Fruit fly (Drosophila melanogaster) whole organism, pupa: ENCODE results near the gene bon.

Source experiments
- CG10348 ChIP-seq: fragments of 200-800 bp; sonication (Bioruptor generic); IDR thresholded peaks from 2 replicates; pipeline ENCODE4 v1.3.6; 2022; ENCODE audit warnings: missing biosample characterization, missing genetic modification characterization
- CG12605 ChIP-seq: fragments of 200-800 bp; sonication (Bioruptor generic); IDR thresholded peaks from 2 replicates; pipeline ENCODE4 v1.3.6; 2022; ENCODE audit warnings: missing biosample characterization, missing genetic modification characterization
- CG13204 ChIP-seq: fragments of 200-800 bp; sonication (Bioruptor generic); optimal IDR thresholded peaks from 2 replicates; lab custom pipeline; 2018; ENCODE audit warnings: missing biosample characterization, mild to moderate bottlenecking, missing genetic modification characterization, moderate library complexity
- CG14655 ChIP-seq: fragments of 200-800 bp; sonication (Bioruptor generic); optimal IDR thresholded peaks from 3 replicates; lab custom pipeline; 2017; ENCODE audit warnings: mild to moderate bottlenecking, missing biosample characterization, missing genetic modification reagents, missing genetic modification characterization
- CG15710 ChIP-seq: fragments of 200-800 bp; sonication (Bioruptor generic); optimal IDR thresholded peaks from 2 replicates; lab custom pipeline; 2018; ENCODE audit warnings: missing biosample characterization, mild to moderate bottlenecking, missing genetic modification characterization, moderate library complexity
- CG17806 ChIP-seq: fragments of 200-800 bp; sonication (Bioruptor generic); optimal IDR thresholded peaks from 2 replicates; lab custom pipeline; 2018; ENCODE audit warnings: missing biosample characterization, mild to moderate bottlenecking, missing genetic modification characterization, moderate library complexity
- CG32121 ChIP-seq: fragments of 200-800 bp; sonication (Bioruptor generic); IDR thresholded peaks from 2 replicates; pipeline ENCODE4 v1.3.6; 2022; ENCODE audit warnings: missing biosample characterization, missing genetic modification characterization
- CG34367 ChIP-seq: fragments of 200-800 bp; sonication (Bioruptor generic); optimal IDR thresholded peaks from 2 replicates; lab custom pipeline; 2018; ENCODE audit warnings: missing biosample characterization, mild to moderate bottlenecking, missing genetic modification characterization
- CG4496 ChIP-seq: fragments of 200-800 bp; sonication (Bioruptor generic); IDR thresholded peaks from 3 replicates; pipeline ENCODE4 v1.3.6; 2022; ENCODE audit warnings: missing biosample characterization, missing genetic modification characterization
- CG8159 ChIP-seq: fragments of 200-800 bp; sonication (Bioruptor generic); optimal IDR thresholded peaks from 3 replicates; lab custom pipeline; 2018; ENCODE audit warnings: missing biosample characterization, mild to moderate bottlenecking, missing genetic modification characterization, moderate library complexity
- CG8301 ChIP-seq: fragments of 200-800 bp; sonication (Bioruptor generic); optimal IDR thresholded peaks from 2 replicates; lab custom pipeline; 2018; ENCODE audit warnings: missing biosample characterization, mild to moderate bottlenecking, missing genetic modification characterization
- CG9948 ChIP-seq: fragments of 200-800 bp; sonication (Bioruptor generic); optimal IDR thresholded peaks from 2 replicates; lab custom pipeline; 2018; ENCODE audit warnings: missing biosample characterization, mild to moderate bottlenecking, missing genetic modification characterization, moderate library complexity
- D1 ChIP-seq: fragments of 200-800 bp; sonication (Bioruptor generic); optimal IDR thresholded peaks from 2 replicates; lab custom pipeline; 2018; ENCODE audit warnings: missing biosample characterization, mild to moderate bottlenecking, missing genetic modification characterization, moderate library complexity
- EcR ChIP-seq: fragments of 200-800 bp; sonication (Bioruptor generic); optimal IDR thresholded peaks from 3 replicates; lab custom pipeline; 2019; ENCODE audit warnings: missing biosample characterization, missing genetic modification characterization, mild to moderate bottlenecking, moderate library complexity, missing genetic modification reagents
- Ets98B ChIP-seq: fragments of 200-800 bp; sonication (Bioruptor generic); IDR thresholded peaks from 2 replicates; pipeline ENCODE4 v1.3.6; 2022; ENCODE audit warnings: missing biosample characterization, missing genetic modification characterization
- Pif1A ChIP-seq: fragments of 200-800 bp; sonication (Bioruptor generic); optimal IDR thresholded peaks from 3 replicates; lab custom pipeline; 2016; ENCODE audit warnings: missing biosample characterization, missing genetic modification characterization
- Pif1B ChIP-seq: fragments of 200-800 bp; sonication (Bioruptor generic); optimal IDR thresholded peaks from 3 replicates; lab custom pipeline; 2016; ENCODE audit warnings: missing biosample characterization, missing genetic modification characterization
- Snoo ChIP-seq: fragments of 200-800 bp; sonication (Bioruptor generic); optimal IDR thresholded peaks from 3 replicates; lab custom pipeline; 2017; ENCODE audit warnings: missing biosample characterization, mild to moderate bottlenecking, missing genetic modification characterization, inconsistent platforms
- fd96Ca ChIP-seq: fragments of 200-800 bp; sonication (Bioruptor generic); IDR thresholded peaks from 3 replicates; pipeline ENCODE4 v1.3.6; 2022; ENCODE audit warnings: missing biosample characterization, missing genetic modification characterization
- gl ChIP-seq: fragments of 200-800 bp; sonication (Bioruptor generic); optimal IDR thresholded peaks from 2 replicates; lab custom pipeline; 2018; ENCODE audit warnings: missing biosample characterization, mild to moderate bottlenecking, missing genetic modification characterization
- rn ChIP-seq: fragments of 200-800 bp; sonication (Bioruptor generic); IDR thresholded peaks from 2 replicates; pipeline ENCODE4 v1.3.6; 2022; ENCODE audit warnings: missing biosample characterization, missing genetic modification characterization

bon gene

dm6 chr3R:20592517-20593462 is at the start of gene bon, which contains the start of gene Pus1:
Gene bon (plus strand): TSS chr3R:20593139.
Gene Pus1 (minus strand): TSS chr3R:20592671.
- TF ChIP-seq CG4496 (GFP tag; lab: Robert Waterston, UW) (peak; percentile 20; the same call in 1 of the 3 replicates), CG13204 (no peak), EcR (GFP tag; lab: Kevin White, UChicago) (peak; percentile 2)

- no peak for TF ChIP-seq Ets98B (GFP tag; lab: Robert Waterston, UW)
- no peak for TF ChIP-seq CG13204
- no peak for TF ChIP-seq CG34367 (tag; lab: Kevin White, UChicago)
- no peak for TF ChIP-seq EcR (GFP tag; lab: Kevin White, UChicago)
- no peak for TF ChIP-seq CG15710 (tag; lab: Kevin White, UChicago)
- TF ChIP-seq CG12605 (GFP tag; lab: Robert Waterston, UW), result no peak
- TF ChIP-seq rn (GFP tag; lab: Robert Waterston, UW), result no peak
- no peak for TF ChIP-seq fd96Ca (GFP tag; lab: Robert Waterston, UW)
- TF ChIP-seq gl, result no peak
- TF ChIP-seq CG14655, result no peak
- no peak for TF ChIP-seq Pif1A (GFP tag; lab: Kevin White, UChicago)
- TF ChIP-seq Snoo (tag; lab: Kevin White, UChicago), result no peak
- no peak for TF ChIP-seq CG4496 (GFP tag; lab: Robert Waterston, UW)
- TF ChIP-seq CG9948, result no peak
- no peak for TF ChIP-seq CG10348 (GFP tag; lab: Robert Waterston, UW)
- TF ChIP-seq, all 21 proteins: peak for 0
Measured at dm6 chr3R:20543220-20543619, 49.7 kb upstream of the bon start.

DNA sequence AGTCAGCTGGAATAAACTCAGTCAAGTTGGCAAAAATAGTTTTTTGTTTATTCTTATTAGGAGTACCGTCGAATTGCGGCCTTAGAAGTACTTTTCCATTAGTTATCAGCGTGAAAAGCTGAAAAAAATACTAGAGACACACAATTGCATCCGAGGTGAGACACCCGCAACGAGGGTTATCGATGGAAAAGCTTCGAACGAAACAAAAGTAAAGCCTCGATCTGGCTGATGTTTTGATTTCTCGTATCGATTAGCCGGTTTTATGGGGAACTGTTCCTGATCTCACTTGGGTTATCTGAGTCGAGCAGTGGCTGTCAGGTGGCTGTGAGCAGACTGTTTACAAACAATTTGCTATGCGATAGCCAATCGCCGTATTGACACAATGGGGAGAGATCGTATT is 49.2 kb upstream of the bon start:
- TF ChIP-seq Snoo (tag; lab: Kevin White, UChicago), result no peak
- TF ChIP-seq, all 21 proteins: peak for 0

DNA sequence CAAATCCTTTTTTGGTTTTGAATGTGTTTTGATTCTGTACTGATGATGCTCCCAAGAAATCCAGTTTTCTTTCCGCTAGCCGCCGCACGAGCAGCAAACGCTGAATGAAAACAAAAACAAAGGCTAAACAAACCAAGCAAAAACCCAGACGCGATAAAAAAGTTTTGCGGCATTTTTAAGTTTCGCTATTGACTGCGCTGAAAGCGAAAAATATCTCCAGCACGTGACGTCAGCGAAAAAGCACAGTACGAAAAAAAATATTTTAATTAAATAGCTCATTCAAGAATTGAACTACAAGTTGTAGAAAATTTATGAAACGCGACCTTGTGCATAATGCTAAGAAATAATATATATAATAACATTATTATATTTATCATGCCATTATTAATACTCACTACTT is 48.0 kb upstream of the bon start:
- TF ChIP-seq Pif1B (GFP tag; lab: Kevin White, UChicago) (no peak), CG10348 (GFP tag; lab: Robert Waterston, UW) (no peak), CG14655 (no peak), EcR (GFP tag; lab: Kevin White, UChicago) (no peak)

DNA sequence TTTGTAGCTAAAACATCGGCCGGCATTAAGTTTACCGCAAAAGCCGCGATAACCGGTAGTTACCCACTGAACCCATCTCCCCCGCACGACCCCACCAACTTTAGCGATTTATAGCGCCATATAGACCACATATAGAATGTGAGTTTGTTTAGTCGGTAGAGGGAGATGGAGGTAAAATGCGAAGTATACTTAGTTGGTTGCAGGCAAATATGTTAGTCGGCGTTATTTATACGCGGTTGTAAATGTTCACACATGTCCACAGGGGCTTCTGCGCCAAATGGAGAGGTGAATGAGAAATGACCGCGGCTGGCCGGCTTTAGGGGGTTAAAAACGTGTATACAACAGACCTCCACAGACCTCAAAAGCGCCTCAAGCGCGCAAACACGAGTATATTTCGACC is 47.3 kb upstream of the bon start:
- TF ChIP-seq CG14655 (no peak), CG10348 (GFP tag; lab: Robert Waterston, UW) (no peak), CG13204 (no peak), CG32121 (GFP tag; lab: Robert Waterston, UW) (peak; percentile 26; the same call in 1 of the 2 replicates), CG12605 (GFP tag; lab: Robert Waterston, UW) (0 out of 2 replicates have a peak, but pooled peaks have one; percentile 28), rn (GFP tag; lab: Robert Waterston, UW) (no peak), fd96Ca (GFP tag; lab: Robert Waterston, UW) (peak; percentile 23; the same call in 1 of the 3 replicates), D1 (no peak), CG9948 (no peak), CG4496 (GFP tag; lab: Robert Waterston, UW) (0 out of 3 replicates have a peak, but pooled peaks have one; percentile 40), Pif1A (GFP tag; lab: Kevin White, UChicago) (no peak), Snoo (tag; lab: Kevin White, UChicago) (no peak), EcR (GFP tag; lab: Kevin White, UChicago) (no peak), CG8159 (no peak), Ets98B (GFP tag; lab: Robert Waterston, UW) (peak; percentile 45; the same call in 1 of the 2 replicates), CG17806 (no peak), gl (no peak), Pif1B (GFP tag; lab: Kevin White, UChicago) (no peak), CG15710 (tag; lab: Kevin White, UChicago) (no peak), CG34367 (tag; lab: Kevin White, UChicago) (no peak)

DNA sequence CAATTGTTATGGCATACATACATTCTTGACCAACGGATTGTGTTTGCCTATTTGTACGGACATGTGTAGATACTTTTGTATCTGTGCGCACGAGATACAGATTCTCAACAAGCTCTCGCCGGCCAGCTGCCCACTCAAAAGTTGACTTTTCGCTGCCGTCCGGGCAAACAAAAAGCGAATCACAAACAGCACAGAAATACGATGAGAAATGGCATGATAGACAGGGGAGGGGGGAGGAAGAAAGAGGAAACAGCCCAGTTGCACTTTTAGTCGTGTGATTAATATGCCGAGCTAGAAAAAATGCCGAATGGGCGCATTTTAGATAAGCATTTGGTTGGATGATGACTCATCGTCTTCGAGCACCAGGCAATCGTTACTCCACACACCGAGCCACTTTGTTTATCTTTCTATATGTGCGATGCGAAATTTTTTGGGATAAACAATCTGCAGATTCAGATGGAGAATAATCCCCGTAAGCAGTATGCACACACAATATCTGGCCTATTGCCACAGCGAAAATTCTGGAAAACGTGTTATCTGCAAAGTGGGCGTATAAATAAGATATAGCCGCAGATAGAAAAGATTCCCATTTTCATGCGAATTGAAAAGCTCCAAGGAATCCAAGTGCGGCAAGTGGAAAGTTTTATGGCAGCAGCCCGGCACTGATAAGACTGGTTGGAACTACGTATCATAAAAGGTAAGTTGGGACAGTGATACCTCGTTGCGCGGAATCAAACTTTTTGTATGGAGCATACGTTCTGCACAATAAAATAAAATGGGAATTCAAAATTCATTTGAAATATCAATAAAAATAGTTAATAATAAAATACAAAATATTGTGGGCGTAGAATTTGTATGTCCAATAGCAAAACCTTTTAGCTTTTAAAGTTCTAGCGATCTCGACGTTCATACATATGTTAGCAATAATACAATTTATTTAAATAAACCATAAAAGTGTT is 46.0 kb upstream of the bon start:
- TF ChIP-seq CG4496 (GFP tag; lab: Robert Waterston, UW), result 0 out of 3 replicates have a peak, but pooled peaks have one; percentile 6
- TF ChIP-seq CG15710 (tag; lab: Kevin White, UChicago), result no peak
- no peak for TF ChIP-seq CG32121 (GFP tag; lab: Robert Waterston, UW)
- no peak for TF ChIP-seq CG12605 (GFP tag; lab: Robert Waterston, UW)
- TF ChIP-seq Pif1A (GFP tag; lab: Kevin White, UChicago), result peak; percentile 17
- TF ChIP-seq fd96Ca (GFP tag; lab: Robert Waterston, UW), result 0 out of 3 replicates have a peak, but pooled peaks have one; percentile 20
- TF ChIP-seq CG34367 (tag; lab: Kevin White, UChicago), result no peak
- TF ChIP-seq Pif1B (GFP tag; lab: Kevin White, UChicago), result no peak
- peak; percentile 18 for TF ChIP-seq CG14655
- TF ChIP-seq CG10348 (GFP tag; lab: Robert Waterston, UW), result no peak
- TF ChIP-seq CG8301 (tag; lab: Kevin White, UChicago), result no peak
- no peak for TF ChIP-seq gl
- TF ChIP-seq CG9948, result no peak
